Worm (Caenorhabditis elegans): ENCODE results near the gene C05A2.4.

DNA sequence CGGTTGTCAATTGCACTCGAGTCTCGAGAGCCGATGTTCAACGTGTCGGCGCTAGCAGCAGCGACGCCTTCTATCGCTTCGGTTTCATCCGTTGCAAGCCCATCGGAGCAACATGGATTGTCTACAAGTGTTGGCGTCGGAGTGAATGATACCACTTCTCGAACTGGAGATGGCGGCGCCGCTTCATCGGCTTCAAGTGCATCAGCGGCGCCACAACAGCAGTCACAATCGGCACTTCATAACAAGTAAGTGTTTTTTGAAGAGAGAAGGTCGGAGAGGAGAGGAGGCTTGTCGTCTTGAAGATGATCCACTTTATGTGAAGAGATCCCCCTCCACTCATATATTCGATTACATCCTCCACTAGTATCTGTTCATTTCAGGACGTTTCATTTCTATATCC, 22.7 kb upstream of the C05A2.4 start:
- no peak for TF ChIP-seq cog-1 (tag; optimal IDR thresholded peaks at IDR 0.05)
- TF ChIP-seq flt-1 (GFP tag; IDR thresholded peaks at IDR 0.05), result no peak
- TF ChIP-seq tab-1 (GFP tag; IDR thresholded peaks at IDR 0.05), result no peak
- no peak for TF ChIP-seq med-1 (GFP tag; optimal IDR thresholded peaks at IDR 0.05; ENCODE audit: insufficient read depth)
- TF ChIP-seq klf-2 (GFP tag; conservative IDR thresholded peaks at IDR 0.05), result no peak
- TF ChIP-seq ref-1 (GFP tag; conservative IDR thresholded peaks at IDR 0.05), result no peak
- TF ChIP-seq ztf-29 (GFP tag; IDR thresholded peaks at IDR 0.05), result no peak

Data from whole organism, midembryonic.